Worm (Caenorhabditis elegans) whole organism, early embryonic: ENCODE measurements around the gene sqv-8.

Experiments
- B0310.2 ChIP-seq: sonication (generic microtip); optimal IDR thresholded peaks from 2 replicates; lab custom pipeline; 2016; ENCODE audit warnings: mild to moderate bottlenecking, missing genetic modification characterization, missing compliant biosample characterization
- F13C5.2 ChIP-seq: sonication (generic microtip); optimal IDR thresholded peaks from 2 replicates; lab custom pipeline; 2017; ENCODE audit warnings: mild to moderate bottlenecking, missing genetic modification characterization, inconsistent platforms, missing compliant biosample characterization
- aly-1 ChIP-seq: sonication (generic microtip); optimal IDR thresholded peaks from 2 replicates; lab custom pipeline; 2016; ENCODE audit warnings: missing genetic modification characterization, missing compliant biosample characterization
- ama-1 ChIP-seq: fragments of 150-350 bp; optimal IDR thresholded peaks from 2 replicates; lab custom pipeline; 2014
- ceh-13 ChIP-seq: fragments of 200-800 bp; sonication (Bioruptor generic); optimal IDR thresholded peaks from 2 replicates; lab custom pipeline; 2018; ENCODE audit warnings: mild to moderate bottlenecking, missing genetic modification characterization, missing compliant biosample characterization
- ceh-36 ChIP-seq: sonication (generic microtip); optimal IDR thresholded peaks from 2 replicates; lab custom pipeline; 2016; ENCODE audit warnings: missing genetic modification characterization, inconsistent platforms, missing compliant biosample characterization
- ets-7 ChIP-seq: sonication (generic microtip); optimal IDR thresholded peaks from 2 replicates; lab custom pipeline; 2016; ENCODE audit warnings: missing genotype, missing genetic modification characterization, missing compliant biosample characterization
- flt-1 ChIP-seq: fragments of 200-800 bp; sonication (Bioruptor generic); IDR thresholded peaks from 2 replicates; pipeline ENCODE4 v1.3.6; 2022; ENCODE audit warnings: missing genetic modification characterization, missing compliant biosample characterization
- hmbx-1 ChIP-seq: sonication (generic microtip); optimal IDR thresholded peaks from 2 replicates; lab custom pipeline; 2016; ENCODE audit warnings: mild to moderate bottlenecking, missing genetic modification characterization, missing compliant biosample characterization
- hmg-4 ChIP-seq: fragments of 200-800 bp; sonication (Bioruptor generic); optimal IDR thresholded peaks from 2 replicates; lab custom pipeline; 2018; ENCODE audit warnings: mild to moderate bottlenecking, missing genetic modification characterization, missing compliant biosample characterization
- pes-1 ChIP-seq: fragments of 200-800 bp; sonication (Bioruptor generic); IDR thresholded peaks from 2 replicates; pipeline ENCODE4 v1.3.6; 2022; ENCODE audit warnings: missing genetic modification reagents, missing genetic modification characterization, missing compliant biosample characterization
- scrt-1 ChIP-seq: fragments of 200-800 bp; sonication (Bioruptor generic); IDR thresholded peaks from 2 replicates; pipeline ENCODE4 v1.3.6; 2022; ENCODE audit warnings: missing genetic modification characterization, missing compliant biosample characterization
- sea-1 ChIP-seq: fragments of 200-800 bp; sonication (Bioruptor generic); conservative IDR thresholded peaks from 2 replicates; pipeline ENCODE4 v1.3.6; 2022; ENCODE audit warnings: missing genetic modification characterization, missing compliant biosample characterization
- tbx-11 ChIP-seq: fragments of 200-800 bp; sonication (Bioruptor generic); IDR thresholded peaks from 2 replicates; pipeline ENCODE4 v1.3.6; 2022; ENCODE audit warnings: missing genetic modification characterization, missing compliant biosample characterization
- tbx-37 ChIP-seq: fragments of 200-800 bp; sonication (Bioruptor generic); conservative IDR thresholded peaks from 2 replicates; pipeline ENCODE4 v1.3.6; 2022; ENCODE audit warnings: missing genetic modification reagents, missing genetic modification characterization, missing compliant biosample characterization
- tra-4 ChIP-seq: sonication (generic microtip); optimal IDR thresholded peaks from 2 replicates; lab custom pipeline; 2017; ENCODE audit warnings: missing genetic modification characterization, missing compliant biosample characterization

The sqv-8 gene

DNA sequence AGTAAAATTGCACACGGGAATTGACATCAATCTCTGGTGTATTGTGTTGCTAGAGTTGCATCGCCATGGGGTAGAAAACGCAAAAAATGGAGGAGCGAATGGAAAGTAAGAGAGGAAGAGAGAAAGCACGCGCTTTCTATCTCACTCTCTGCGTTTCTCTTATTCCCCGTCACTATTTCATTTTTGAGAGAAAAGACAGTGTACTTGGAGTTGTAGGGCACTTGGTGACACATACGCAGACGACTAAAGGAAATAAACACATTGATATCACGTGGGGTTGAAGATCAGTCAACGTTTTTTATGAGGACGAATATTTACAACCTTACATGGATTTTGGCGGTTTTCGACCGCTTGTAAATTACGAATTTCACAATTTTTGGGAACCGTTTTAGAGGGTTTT, 43.4 kb upstream of the sqv-8 start:
- TF ChIP-seq tbx-37 (GFP tag; lab: Robert Waterston, UW) (no peak), ceh-36 (no peak), scrt-1 (GFP tag; lab: Robert Waterston, UW) (no peak), sea-1 (GFP tag; lab: Robert Waterston, UW) (no peak), flt-1 (no peak), B0310.2 (no peak), ceh-13 (GFP tag; lab: Kevin White, UChicago) (no peak), ets-7 (no peak), tra-4 (tag; lab: Kevin White, UChicago) (no peak), aly-1 (tag; lab: Kevin White, UChicago) (no peak), ama-1 (lab: Kevin White, UChicago) (no peak), hmg-4 (GFP tag; lab: Kevin White, UChicago) (no peak), pes-1 (GFP tag; lab: Robert Waterston, UW) (no peak)

DNA sequence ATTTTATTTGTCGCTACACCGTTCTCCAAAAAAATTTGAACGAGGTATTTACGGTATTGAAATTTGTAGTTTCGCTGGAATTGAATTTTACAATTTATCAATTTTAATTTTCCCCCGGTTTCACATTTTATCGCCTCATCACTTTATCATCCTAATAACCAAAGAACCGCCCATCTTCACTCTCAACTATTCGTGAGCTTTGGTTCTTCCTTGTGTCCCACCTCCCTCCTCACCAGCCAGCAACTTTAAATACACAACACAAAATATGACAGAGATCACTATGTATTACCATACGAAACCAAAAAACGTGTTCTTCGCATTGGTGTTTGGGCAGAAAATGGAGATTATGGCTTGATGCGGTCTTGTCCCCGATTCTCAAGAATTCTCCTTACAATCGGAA, 42.7 kb upstream of the sqv-8 start:
- TF ChIP-seq tbx-37 (GFP tag; lab: Robert Waterston, UW) = no peak
- TF ChIP-seq aly-1 (tag; lab: Kevin White, UChicago) = no peak
- no peak for TF ChIP-seq hmg-4 (GFP tag; lab: Kevin White, UChicago)
- TF ChIP-seq scrt-1 (GFP tag; lab: Robert Waterston, UW) = no peak
- TF ChIP-seq flt-1 = no peak
- TF ChIP-seq tra-4 (tag; lab: Kevin White, UChicago) = no peak
- no peak for TF ChIP-seq F13C5.2
- TF ChIP-seq ets-7 = no peak

DNA sequence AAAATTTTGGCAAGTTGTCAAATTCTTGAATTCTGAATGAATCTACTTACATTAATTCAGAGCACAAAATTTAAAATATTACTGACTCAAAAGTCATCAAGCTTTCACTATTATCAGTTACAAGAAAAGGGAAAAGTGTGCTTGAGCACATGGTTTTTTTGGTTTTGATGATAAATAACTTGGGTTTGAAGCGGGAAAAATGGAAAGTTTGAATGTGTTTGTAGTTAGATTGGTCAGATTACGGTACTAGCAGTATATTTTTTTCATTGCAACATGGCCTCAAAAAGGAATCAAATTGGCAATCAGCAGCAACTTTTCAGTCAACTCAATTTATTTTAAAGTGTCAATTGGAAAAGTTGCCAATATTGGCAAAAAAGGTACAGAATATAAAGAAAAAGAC, 42.1 kb upstream of the sqv-8 start:
- no peak for TF ChIP-seq ceh-13 (GFP tag; lab: Kevin White, UChicago)
- no peak for TF ChIP-seq sea-1 (GFP tag; lab: Robert Waterston, UW)
- TF ChIP-seq tbx-11 (GFP tag; lab: Robert Waterston, UW) = no peak
- no peak for TF ChIP-seq pes-1 (GFP tag; lab: Robert Waterston, UW)
- TF ChIP-seq ets-7 = no peak
- TF ChIP-seq aly-1 (tag; lab: Kevin White, UChicago) = no peak
- no peak for TF ChIP-seq B0310.2
- TF ChIP-seq hmbx-1 (tag; lab: Kevin White, UChicago) = no peak
- TF ChIP-seq F13C5.2 = no peak
- TF ChIP-seq flt-1 = no peak

DNA sequence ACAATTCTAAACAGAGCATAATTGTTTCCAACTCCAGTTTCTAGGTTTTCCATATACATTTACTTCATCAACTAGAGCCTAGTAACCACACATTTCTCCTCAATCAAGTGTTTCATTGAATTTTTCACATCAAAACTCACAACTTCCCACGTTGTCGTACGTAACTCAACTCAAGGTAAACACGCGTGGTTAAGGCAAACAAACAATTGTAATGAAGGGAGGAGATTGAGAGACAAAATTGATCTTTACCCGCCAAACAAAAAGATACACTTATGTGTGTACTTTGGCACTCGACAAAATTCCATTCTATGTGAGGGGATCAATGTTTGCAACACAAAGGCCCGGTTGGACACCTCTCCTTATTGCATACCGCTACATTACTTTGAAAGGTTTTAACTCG, 41.4 kb upstream of the sqv-8 start, which contains the start of gene nhr-19:
TSS of gene nhr-19 (minus strand) at position 191 of the 400 bp plus-strand sequence.
- TF ChIP-seq F13C5.2 (no peak), tra-4 (tag; lab: Kevin White, UChicago) (no peak), ceh-36 (no peak), hmbx-1 (tag; lab: Kevin White, UChicago) (no peak), pes-1 (GFP tag; lab: Robert Waterston, UW) (no peak), flt-1 (no peak)

DNA sequence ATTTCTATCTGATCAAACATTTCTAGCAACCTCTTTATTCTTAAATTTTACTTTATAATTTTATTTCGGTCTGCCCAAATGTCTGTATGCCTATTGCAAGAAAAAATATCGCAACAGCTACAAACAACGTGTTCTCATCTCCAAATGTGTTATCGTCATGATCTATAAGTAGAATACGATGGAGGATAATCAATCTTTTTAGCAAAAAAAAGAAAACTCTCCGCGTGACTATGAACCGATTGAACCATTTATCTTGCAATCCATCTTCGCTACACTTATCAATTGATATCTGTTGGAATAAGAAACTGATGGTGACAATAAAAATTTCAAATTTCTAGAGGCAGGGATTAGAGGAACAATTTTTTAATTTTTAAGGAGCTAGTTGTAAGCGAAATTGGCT, 40.8 kb upstream of the sqv-8 start:
- no peak for TF ChIP-seq ets-7
- no peak for TF ChIP-seq aly-1 (tag; lab: Kevin White, UChicago)
- TF ChIP-seq pes-1 (GFP tag; lab: Robert Waterston, UW) = no peak
- no peak for TF ChIP-seq tbx-11 (GFP tag; lab: Robert Waterston, UW)
- no peak for TF ChIP-seq flt-1
- TF ChIP-seq hmbx-1 (tag; lab: Kevin White, UChicago) = no peak
- no peak for TF ChIP-seq ceh-13 (GFP tag; lab: Kevin White, UChicago)
- TF ChIP-seq tra-4 (tag; lab: Kevin White, UChicago) = no peak
- TF ChIP-seq ceh-36 = no peak
- no peak for TF ChIP-seq scrt-1 (GFP tag; lab: Robert Waterston, UW)
- TF ChIP-seq B0310.2 = no peak
- no peak for TF ChIP-seq F13C5.2
- no peak for TF ChIP-seq ama-1 (lab: Kevin White, UChicago)

DNA sequence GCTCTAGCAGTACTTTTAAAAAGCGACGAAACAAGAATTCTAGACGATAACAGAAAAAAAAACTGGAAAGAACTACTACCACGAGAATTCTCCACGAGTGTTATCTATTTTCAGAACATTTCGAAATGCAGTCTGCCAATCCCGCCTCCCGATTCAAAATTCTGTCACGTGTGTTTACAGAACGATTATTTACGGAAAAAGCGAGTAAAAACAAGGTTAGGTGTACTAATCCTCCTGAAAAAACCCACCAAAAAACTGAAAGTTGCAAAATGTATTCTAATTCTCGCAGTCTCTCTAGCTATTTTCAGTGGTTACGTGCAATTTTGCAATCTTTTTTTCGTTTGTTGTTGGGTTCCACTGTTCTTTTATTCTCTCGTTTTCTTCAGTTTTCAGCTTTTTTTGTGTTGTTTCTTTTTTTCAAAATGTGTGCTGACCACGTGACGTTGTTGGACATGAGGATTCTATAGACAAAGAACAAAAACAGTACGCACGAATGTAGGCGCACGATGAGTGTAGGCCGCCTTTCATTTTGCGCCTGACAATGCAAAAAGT, 40.2 kb upstream of the sqv-8 start:
- TF ChIP-seq scrt-1 (GFP tag; lab: Robert Waterston, UW) (no peak), F13C5.2 (no peak), pes-1 (GFP tag; lab: Robert Waterston, UW) (no peak), hmg-4 (GFP tag; lab: Kevin White, UChicago) (no peak), ceh-13 (GFP tag; lab: Kevin White, UChicago) (no peak), ama-1 (lab: Kevin White, UChicago) (no peak), B0310.2 (no peak), tbx-11 (GFP tag; lab: Robert Waterston, UW) (no peak), hmbx-1 (tag; lab: Kevin White, UChicago) (no peak)

DNA sequence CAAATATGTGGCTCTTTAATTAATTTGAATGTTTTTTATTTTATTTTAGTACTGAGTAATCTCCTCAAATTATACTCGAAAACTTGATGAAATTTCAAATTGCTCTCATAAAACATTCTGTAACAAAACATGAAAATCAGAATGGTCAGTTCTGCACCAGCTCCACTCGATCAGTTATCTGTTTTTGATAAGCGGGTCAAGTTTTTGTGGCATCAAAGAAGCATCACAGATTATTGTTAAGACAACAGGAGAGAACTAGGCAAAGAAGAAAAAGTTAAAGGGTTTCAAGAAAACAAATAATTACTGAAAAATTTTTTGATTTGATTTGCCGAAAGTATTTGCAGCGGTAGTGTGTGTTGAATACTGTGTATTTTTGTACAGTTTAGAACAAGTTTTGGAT, 39.6 kb upstream of the sqv-8 start:
- TF ChIP-seq ets-7 = no peak
- TF ChIP-seq tra-4 (tag; lab: Kevin White, UChicago) = no peak
- TF ChIP-seq hmg-4 (GFP tag; lab: Kevin White, UChicago) = no peak
- TF ChIP-seq pes-1 (GFP tag; lab: Robert Waterston, UW) = no peak
- TF ChIP-seq flt-1 = no peak
- no peak for TF ChIP-seq B0310.2
- TF ChIP-seq ceh-13 (GFP tag; lab: Kevin White, UChicago) = no peak
- no peak for TF ChIP-seq scrt-1 (GFP tag; lab: Robert Waterston, UW)
- no peak for TF ChIP-seq aly-1 (tag; lab: Kevin White, UChicago)
- TF ChIP-seq ceh-36 = no peak
- TF ChIP-seq tbx-37 (GFP tag; lab: Robert Waterston, UW) = no peak
- TF ChIP-seq sea-1 (GFP tag; lab: Robert Waterston, UW) = no peak
- TF ChIP-seq ama-1 (lab: Kevin White, UChicago) = no peak

DNA sequence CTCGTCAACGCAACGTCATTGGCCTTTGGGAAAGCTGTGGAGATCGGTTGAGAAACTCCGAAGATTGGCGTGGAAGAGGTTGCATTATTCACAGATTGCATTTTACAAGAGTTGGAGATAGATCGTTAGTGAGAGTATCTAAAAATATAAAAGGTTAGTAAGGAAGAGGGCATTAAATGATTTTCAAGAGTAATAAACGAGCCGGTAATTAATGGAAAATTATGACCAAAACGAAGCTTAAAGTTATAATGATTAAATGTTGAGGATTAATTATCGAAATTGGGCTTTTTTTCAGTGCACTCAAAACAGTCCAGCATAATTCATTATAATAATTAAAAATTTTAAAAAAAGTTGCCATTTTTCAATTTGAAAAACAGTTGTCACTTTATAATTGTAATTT, 37.5 kb upstream of the sqv-8 start, which contains the start of gene pap-2:
TSS of gene pap-2 (minus strand) at position 101 of the 400 bp plus-strand sequence.
- TF ChIP-seq tbx-37 (GFP tag; lab: Robert Waterston, UW) = no peak
- no peak for TF ChIP-seq B0310.2
- no peak for TF ChIP-seq F13C5.2
- TF ChIP-seq scrt-1 (GFP tag; lab: Robert Waterston, UW) = no peak
- no peak for TF ChIP-seq ceh-13 (GFP tag; lab: Kevin White, UChicago)
- no peak for TF ChIP-seq ceh-36
- no peak for TF ChIP-seq hmg-4 (GFP tag; lab: Kevin White, UChicago)
- no peak for TF ChIP-seq tbx-11 (GFP tag; lab: Robert Waterston, UW)
- no peak for TF ChIP-seq pes-1 (GFP tag; lab: Robert Waterston, UW)
